Worm (Caenorhabditis elegans): ENCODE measurements around the gene mec-4.
A peak's percentile ranks its signal among the peaks of the same experiment; 100 is the strongest.

The mec-4 gene

DNA sequence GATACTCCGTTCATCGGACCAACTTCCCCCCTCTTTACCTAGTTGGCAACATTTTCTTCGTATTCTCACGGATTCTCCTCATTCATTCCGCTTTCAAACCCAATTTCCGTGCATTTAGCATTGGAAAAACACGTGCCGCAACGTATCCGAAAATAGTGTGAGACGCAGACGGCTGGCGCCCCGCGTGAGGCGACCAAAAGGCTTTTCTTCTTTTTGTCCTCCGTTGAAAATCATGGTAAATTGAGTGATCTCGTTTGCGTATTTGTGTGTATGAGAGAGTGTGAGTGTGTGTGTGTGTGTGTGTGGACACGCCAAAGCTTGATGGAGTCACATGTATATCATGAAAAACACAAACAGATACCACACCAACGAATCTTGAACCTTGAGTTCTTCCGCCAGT, 10.1 kb downstream of the mec-4 start (continued):
- TF ChIP-seq nfya-1 (tag; optimal IDR thresholded peaks at IDR 0.05), result peak; percentile 45
- peak; percentile 53 for TF ChIP-seq F13H6.1 (tag; optimal IDR thresholded peaks at IDR 0.05)
- no peak for TF ChIP-seq lim-6 (tag; optimal IDR thresholded peaks at IDR 0.05)
- TF ChIP-seq ceh-34 (tag; optimal IDR thresholded peaks at IDR 0.05), result no peak
- peak; percentile 60 for TF ChIP-seq fkh-10 (GFP tag; optimal IDR thresholded peaks at IDR 0.05)
- TF ChIP-seq zip-5 (tag; optimal IDR thresholded peaks at IDR 0.05), result no peak
- TF ChIP-seq mec-3 (tag; optimal IDR thresholded peaks at IDR 0.05; ENCODE audit: borderline replicate concordance), result no peak
- no peak for TF ChIP-seq sox-4 (tag; optimal IDR thresholded peaks at IDR 0.05)
- TF ChIP-seq madf-2 (tag; optimal IDR thresholded peaks at IDR 0.05), result peak; percentile 17
- peak; percentile 37 for TF ChIP-seq che-1 (tag; optimal IDR thresholded peaks at IDR 0.05)
- TF ChIP-seq ztf-16 (tag; optimal IDR thresholded peaks at IDR 0.05), result peak; percentile 4
- no peak for TF ChIP-seq pha-4 (tag; optimal IDR thresholded peaks at IDR 0.05)
- peak; percentile 66 for TF ChIP-seq sdc-2 (tag; optimal IDR thresholded peaks at IDR 0.05)
- no peak for TF ChIP-seq ceh-6 (GFP tag; optimal IDR thresholded peaks at IDR 0.05)
- no peak for TF ChIP-seq fax-1 (tag; optimal IDR thresholded peaks at IDR 0.05)
- TF ChIP-seq tbx-2 (tag; optimal IDR thresholded peaks at IDR 0.05), result peak; percentile 68
- TF ChIP-seq elt-2 (tag; optimal IDR thresholded peaks at IDR 0.05), result no peak
- no peak for TF ChIP-seq pax-1 (tag; optimal IDR thresholded peaks at IDR 0.05)
- peak; percentile 5 for TF ChIP-seq ets-4 (tag; optimal IDR thresholded peaks at IDR 0.05)
- TF ChIP-seq ceh-48 (tag; optimal IDR thresholded peaks at IDR 0.05), result no peak
- TF ChIP-seq ceh-18 (tag; optimal IDR thresholded peaks at IDR 0.05), result peak; percentile 92
- TF ChIP-seq hlh-13 (GFP tag; optimal IDR thresholded peaks at IDR 0.05), result no peak
- no peak for TF ChIP-seq unc-3 (GFP tag; conservative IDR thresholded peaks at IDR 0.05)
- TF ChIP-seq unc-3 (tag; optimal IDR thresholded peaks at IDR 0.05), result no peak
- TF ChIP-seq ama-1 (optimal IDR thresholded peaks at IDR 0.05), result no peak
- no peak for TF ChIP-seq npax-4 (tag; optimal IDR thresholded peaks at IDR 0.05)
- TF ChIP-seq tbx-7 (tag; optimal IDR thresholded peaks at IDR 0.05), result no peak
- no peak for TF ChIP-seq hlh-8 (tag; optimal IDR thresholded peaks at IDR 0.05)
- TF ChIP-seq ceh-45 (GFP tag; IDR thresholded peaks at IDR 0.05), result no peak
- no peak for TF ChIP-seq T23F11.4 (GFP tag; optimal IDR thresholded peaks at IDR 0.05)
- no peak for TF ChIP-seq dmd-4 (tag; optimal IDR thresholded peaks at IDR 0.05; ENCODE audit: borderline replicate concordance)
- no peak for TF ChIP-seq K02D7.2 (tag; optimal IDR thresholded peaks at IDR 0.05)
- TF ChIP-seq pqm-1 (tag; optimal IDR thresholded peaks at IDR 0.05), result peak; percentile 19
- peak; percentile 14 for TF ChIP-seq ceh-30 (tag; optimal IDR thresholded peaks at IDR 0.05)
- peak; percentile 88 for TF ChIP-seq hlh-30 (tag; optimal IDR thresholded peaks at IDR 0.05; ENCODE audit: insufficient read depth)
- TF ChIP-seq gmeb-2 (tag; optimal IDR thresholded peaks at IDR 0.05), result no peak
- TF ChIP-seq rnt-1 (tag; optimal IDR thresholded peaks at IDR 0.05), result peak; percentile 64
- TF ChIP-seq nhr-232 (tag; optimal IDR thresholded peaks at IDR 0.05), result no peak
- no peak for TF ChIP-seq syd-9 (tag; optimal IDR thresholded peaks at IDR 0.05)
- TF ChIP-seq hlh-6 (tag; optimal IDR thresholded peaks at IDR 0.05), result peak; percentile 39
- TF ChIP-seq Y22D7AL.16 (tag; optimal IDR thresholded peaks at IDR 0.05), result no peak
- no peak for TF ChIP-seq unc-86 (tag; optimal IDR thresholded peaks at IDR 0.05)

DNA sequence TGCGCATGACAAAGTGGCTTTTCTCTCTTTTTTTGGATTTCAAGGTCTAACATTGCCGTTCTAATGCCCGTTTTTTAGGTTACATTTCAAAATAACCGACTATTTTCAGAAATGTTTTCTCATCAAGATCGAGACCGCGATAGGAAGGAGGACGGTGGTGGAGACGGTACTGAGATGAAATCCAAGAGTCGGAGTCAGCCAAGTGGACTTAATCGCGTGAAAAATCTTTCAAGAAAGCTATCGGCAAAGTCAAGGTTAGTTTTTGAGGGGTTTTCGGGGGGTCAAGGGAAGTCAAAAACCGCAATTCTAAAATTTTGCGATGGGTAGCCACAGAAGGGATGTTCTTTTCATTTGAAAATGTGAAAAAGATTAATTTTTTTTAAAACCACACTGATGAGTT, 10.9 kb downstream of the mec-4 start, which contains the start of gene aak-2:
Gene aak-2, plus strand, starts transcription at position 110 of the 400 bp plus-strand sequence.
- TF ChIP-seq ceh-2 (tag; optimal IDR thresholded peaks at IDR 0.05) (no peak), Y22D7AL.16 (tag; optimal IDR thresholded peaks at IDR 0.05) (no peak), rnt-1 (tag; optimal IDR thresholded peaks at IDR 0.05) (peak; percentile 30), zip-5 (tag; optimal IDR thresholded peaks at IDR 0.05) (no peak)

DNA sequence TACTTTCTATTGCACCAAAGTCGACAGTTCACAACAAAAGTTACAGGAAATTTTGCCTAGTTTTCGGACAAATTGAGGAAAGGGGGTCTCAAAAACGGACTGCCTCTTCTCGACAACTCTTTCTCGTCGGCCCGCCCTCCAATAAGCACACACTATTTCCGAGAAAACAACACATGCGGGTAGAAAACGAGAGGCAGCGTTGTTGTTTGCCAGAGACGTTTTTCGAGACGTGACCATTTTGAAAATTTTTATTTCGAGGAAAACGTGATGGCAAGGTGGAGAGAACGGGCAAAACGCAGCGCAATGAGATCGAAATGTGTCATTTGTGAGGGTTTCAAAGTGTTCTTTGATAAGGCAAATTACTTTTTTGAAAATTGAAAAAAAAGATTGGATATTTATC, 13.4 kb downstream of the mec-4 start:
- no peak for TF ChIP-seq unc-55 (GFP tag; optimal IDR thresholded peaks at IDR 0.05)
- no peak for TF ChIP-seq sox-4 (tag; optimal IDR thresholded peaks at IDR 0.05)
- no peak for TF ChIP-seq fkh-6 (tag; optimal IDR thresholded peaks at IDR 0.05)
- no peak for TF ChIP-seq unc-86 (tag; optimal IDR thresholded peaks at IDR 0.05)
- TF ChIP-seq T23F11.4 (GFP tag; optimal IDR thresholded peaks at IDR 0.05), result no peak
- no peak for TF ChIP-seq tbx-2 (tag; optimal IDR thresholded peaks at IDR 0.05)
- TF ChIP-seq pag-3 (tag; optimal IDR thresholded peaks at IDR 0.05; ENCODE audit: borderline replicate concordance), result no peak
- TF ChIP-seq ceh-14 (tag; optimal IDR thresholded peaks at IDR 0.05), result no peak
- no peak for TF ChIP-seq ceh-31 (tag; optimal IDR thresholded peaks at IDR 0.05)
- no peak for TF ChIP-seq unc-3 (GFP tag; conservative IDR thresholded peaks at IDR 0.05)
- TF ChIP-seq unc-3 (tag; optimal IDR thresholded peaks at IDR 0.05), result no peak
- no peak for TF ChIP-seq lin-11 (tag; optimal IDR thresholded peaks at IDR 0.05)
- no peak for TF ChIP-seq ceh-6 (GFP tag; optimal IDR thresholded peaks at IDR 0.05)
- TF ChIP-seq pqm-1 (tag; optimal IDR thresholded peaks at IDR 0.05), result no peak
- no peak for TF ChIP-seq ets-4 (tag; optimal IDR thresholded peaks at IDR 0.05)
- no peak for TF ChIP-seq elt-4 (tag; optimal IDR thresholded peaks at IDR 0.05)
- no peak for TF ChIP-seq elt-2 (tag; optimal IDR thresholded peaks at IDR 0.05)
- no peak for TF ChIP-seq ceh-9 (tag; optimal IDR thresholded peaks at IDR 0.05)
- no peak for TF ChIP-seq ama-1 (optimal IDR thresholded peaks at IDR 0.05)
- TF ChIP-seq hlh-15 (tag; optimal IDR thresholded peaks at IDR 0.05), result no peak
- TF ChIP-seq npax-4 (tag; optimal IDR thresholded peaks at IDR 0.05), result no peak
